Worm (Caenorhabditis elegans) whole organism, young adult: ENCODE measurements around the gene cTel54X.2.

ENCODE experiments used
- D2030.7 ChIP-seq: fragments of 200-800 bp; sonication (Bioruptor generic); IDR thresholded peaks from 2 replicates; pipeline ENCODE4 v1.3.6; 2022; ENCODE audit warnings: missing genetic modification reagents, missing genetic modification characterization, missing compliant biosample characterization
- F37B4.10 ChIP-seq: fragments of 200-800 bp; sonication (Bioruptor generic); IDR thresholded peaks from 2 replicates; pipeline ENCODE4 v1.3.6; 2022; ENCODE audit warnings: missing genetic modification characterization, missing compliant biosample characterization
- K11D2.4 ChIP-seq: fragments of 200-800 bp; sonication (Bioruptor generic); IDR thresholded peaks from 2 replicates; pipeline ENCODE4 v1.3.6; 2022; ENCODE audit warnings: missing genetic modification reagents, missing genetic modification characterization, missing compliant biosample characterization
- K12H6.12 ChIP-seq: fragments of 200-800 bp; sonication (Bioruptor generic); optimal IDR thresholded peaks from 2 replicates; lab custom pipeline; 2018; ENCODE audit warnings: mild to moderate bottlenecking, missing genetic modification characterization, missing compliant biosample characterization
- atf-7 ChIP-seq: sonication (generic microtip); optimal IDR thresholded peaks from 2 replicates; lab custom pipeline; 2017; ENCODE audit warnings: mild to moderate bottlenecking, missing genetic modification characterization, missing compliant biosample characterization
- cebp-1 ChIP-seq, 2 experiments: fragments of 200-800 bp in 1 of 2; sonication (Bioruptor generic) in 1 of 2; sonication (generic microtip) in 1 of 2; IDR thresholded peaks in 1 of 2; optimal IDR thresholded peaks in 1 of 2; 2 replicates each; pipeline versions ENCODE4 v1.3.6 to Lab custom; 2017 to 2022; ENCODE audit warnings: missing compliant biosample characterization in 2 of 2, missing genetic modification characterization in 2 of 2, mild to moderate bottlenecking in 1 of 2, missing genetic modification reagents in 1 of 2, moderate library complexity in 1 of 2
- ceh-100 ChIP-seq: fragments of 200-800 bp; sonication (Bioruptor generic); IDR thresholded peaks from 2 replicates; pipeline ENCODE4 v1.3.6; 2022; ENCODE audit warnings: missing genetic modification reagents, missing genetic modification characterization, missing compliant biosample characterization
- ceh-27 ChIP-seq: fragments of 200-800 bp; sonication (Bioruptor generic); optimal IDR thresholded peaks from 2 replicates; lab custom pipeline; 2018; ENCODE audit warnings: mild to moderate bottlenecking, missing genetic modification characterization, moderate library complexity, missing compliant biosample characterization
- dpff-1 ChIP-seq: sonication (generic microtip); optimal IDR thresholded peaks from 2 replicates; lab custom pipeline; 2017; ENCODE audit warnings: mild to moderate bottlenecking, missing genetic modification characterization, missing compliant biosample characterization
- efl-1 ChIP-seq: fragments of 150-350 bp; optimal IDR thresholded peaks from 2 replicates; lab custom pipeline; 2014; ENCODE audit warnings: missing biosample characterization, missing genetic modification reagents, missing genetic modification characterization
- egl-18 ChIP-seq: fragments of 200-800 bp; sonication (Bioruptor generic); IDR thresholded peaks from 2 replicates; pipeline ENCODE4 v1.3.6; 2022; ENCODE audit warnings: missing genetic modification reagents, missing genetic modification characterization, missing compliant biosample characterization
- egrh-3 ChIP-seq: fragments of 200-800 bp; sonication (Bioruptor generic); IDR thresholded peaks from 2 replicates; pipeline ENCODE4 v1.3.6; 2022; ENCODE audit warnings: missing genetic modification reagents, missing genetic modification characterization, missing compliant biosample characterization
- gei-17 ChIP-seq: fragments of 200-800 bp; sonication (Bioruptor generic); optimal IDR thresholded peaks from 2 replicates; lab custom pipeline; 2018; ENCODE audit warnings: mild to moderate bottlenecking, missing genetic modification characterization, missing compliant biosample characterization
- hrde-1 ChIP-seq: sonication (generic microtip); optimal IDR thresholded peaks from 2 replicates; lab custom pipeline; 2016; ENCODE audit warnings: missing genetic modification characterization, mild to moderate bottlenecking, missing compliant biosample characterization, moderate library complexity, missing genotype, missing genetic modification reagents, borderline replicate concordance
- lin-26 ChIP-seq: fragments of 200-800 bp; sonication (Bioruptor generic); IDR thresholded peaks from 2 replicates; pipeline ENCODE4 v1.3.6; 2022; ENCODE audit warnings: missing genetic modification reagents, missing genetic modification characterization, missing compliant biosample characterization
- madf-10 ChIP-seq: sonication (generic microtip); optimal IDR thresholded peaks from 2 replicates; lab custom pipeline; 2016; ENCODE audit warnings: mild to moderate bottlenecking, missing genetic modification characterization, missing compliant biosample characterization
- mcd-1 ChIP-seq: fragments of 200-800 bp; sonication (Bioruptor generic); IDR thresholded peaks from 2 replicates; pipeline ENCODE4 v1.3.6; 2022; ENCODE audit warnings: missing genetic modification reagents, missing genetic modification characterization, missing compliant biosample characterization
- nhr-179 ChIP-seq: sonication (generic microtip); optimal IDR thresholded peaks from 2 replicates; lab custom pipeline; 2016; ENCODE audit warnings: mild to moderate bottlenecking, missing genetic modification characterization, missing compliant biosample characterization
- nhr-80 ChIP-seq: sonication (generic microtip); optimal IDR thresholded peaks from 2 replicates; lab custom pipeline; 2016; ENCODE audit warnings: missing genetic modification characterization, missing compliant biosample characterization
- pbrm-1 ChIP-seq: fragments of 200-800 bp; sonication (Bioruptor generic); IDR thresholded peaks from 2 replicates; pipeline ENCODE4 v1.3.6; 2022; ENCODE audit warnings: missing genetic modification reagents, missing genetic modification characterization, missing compliant biosample characterization
- pha-4 ChIP-seq: fragments of 150-350 bp; sonication (generic microtip); optimal IDR thresholded peaks from 2 replicates; lab custom pipeline; 2014; ENCODE audit warnings: missing biosample characterization, missing genetic modification reagents, missing genetic modification characterization
- rpc-1 ChIP-seq, 2 experiments: fragments of 150-350 bp in 1 of 2; sonication (generic microtip) in 1 of 2; optimal IDR thresholded peaks; 2 replicates each; lab custom pipeline; 2014 to 2018; ENCODE audit warnings: missing biosample characterization in 1 of 2, missing genetic modification characterization in 1 of 2, missing genetic modification reagents in 1 of 2, missing genotype in 1 of 2
- snpc-1.1 ChIP-seq: sonication (generic microtip); optimal IDR thresholded peaks from 2 replicates; lab custom pipeline; 2017; ENCODE audit warnings: missing genetic modification characterization, mild to moderate bottlenecking, missing compliant biosample characterization, antibody characterized with exemption, moderate library complexity, missing genotype, missing genetic modification reagents; ENCODE audit not compliant: insufficient read depth
- tbp1 ChIP-seq: fragments of 200-800 bp; sonication (Bioruptor generic); optimal IDR thresholded peaks from 2 replicates; lab custom pipeline; 2018; ENCODE audit warnings: mild to moderate bottlenecking, missing genetic modification characterization, missing compliant biosample characterization
- unc-62 ChIP-seq: fragments of 150-350 bp; optimal IDR thresholded peaks from 2 replicates; lab custom pipeline; 2014; ENCODE audit warnings: missing biosample characterization, missing genetic modification reagents, missing genetic modification characterization
- zfh-2 ChIP-seq: fragments of 200-800 bp; sonication (Bioruptor generic); conservative IDR thresholded peaks from 2 replicates; pipeline ENCODE4 v1.3.6; 2022; ENCODE audit warnings: missing genetic modification reagents, missing genetic modification characterization, missing compliant biosample characterization
- ztf-25 ChIP-seq: fragments of 200-800 bp; sonication (Bioruptor generic); IDR thresholded peaks from 2 replicates; pipeline ENCODE4 v1.3.6; 2022; ENCODE audit warnings: missing genetic modification reagents, missing genetic modification characterization, missing compliant biosample characterization
- ztf-6 ChIP-seq: fragments of 200-800 bp; sonication (Bioruptor generic); IDR thresholded peaks from 2 replicates; pipeline ENCODE4 v1.3.6; 2022; ENCODE audit warnings: missing genetic modification reagents, missing genetic modification characterization, missing compliant biosample characterization

The cTel54X.2 gene

DNA sequence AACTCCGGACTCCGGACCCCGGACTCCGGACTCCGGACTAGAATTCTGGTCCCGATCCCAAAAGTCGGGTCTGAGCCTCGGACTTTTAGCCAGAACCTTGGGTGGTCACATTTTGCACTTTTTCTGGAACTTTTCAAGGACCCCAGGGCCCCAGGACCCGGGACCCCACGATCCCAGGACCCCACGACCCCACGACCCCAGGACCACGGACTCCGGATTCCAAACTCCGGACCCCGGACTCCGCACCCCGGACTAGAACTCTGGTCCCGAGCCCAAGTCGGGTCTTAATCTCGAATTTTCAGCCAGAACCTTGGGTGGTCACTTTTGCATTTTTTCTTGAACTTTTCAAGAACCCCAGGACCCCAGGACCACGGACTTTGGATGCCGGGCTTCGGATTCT is 39.6 kb downstream of the cTel54X.2 start (continued):
- TF ChIP-seq egl-18 (GFP tag; lab: Robert Waterston, UW) (no peak), hrde-1 (no peak), dpff-1 (tag; lab: Kevin White, UChicago) (no peak), snpc-1.1 (tag; lab: Kevin White, UChicago) (no peak), unc-62 (no peak), F37B4.10 (GFP tag; lab: Robert Waterston, UW) (0 out of 2 replicates have a peak, but pooled peaks have one; percentile 89), ceh-27 (GFP tag; lab: Kevin White, UChicago) (no peak), cebp-1 (GFP tag; IDR thresholded peaks at IDR 0.05; lab: Robert Waterston, UW) (no peak), cebp-1 (tag; optimal IDR thresholded peaks at IDR 0.05; lab: Kevin White, UChicago) (no peak), atf-7 (tag; lab: Kevin White, UChicago) (no peak)
- TF ChIP-seq, all 124 proteins: peak for 3

DNA sequence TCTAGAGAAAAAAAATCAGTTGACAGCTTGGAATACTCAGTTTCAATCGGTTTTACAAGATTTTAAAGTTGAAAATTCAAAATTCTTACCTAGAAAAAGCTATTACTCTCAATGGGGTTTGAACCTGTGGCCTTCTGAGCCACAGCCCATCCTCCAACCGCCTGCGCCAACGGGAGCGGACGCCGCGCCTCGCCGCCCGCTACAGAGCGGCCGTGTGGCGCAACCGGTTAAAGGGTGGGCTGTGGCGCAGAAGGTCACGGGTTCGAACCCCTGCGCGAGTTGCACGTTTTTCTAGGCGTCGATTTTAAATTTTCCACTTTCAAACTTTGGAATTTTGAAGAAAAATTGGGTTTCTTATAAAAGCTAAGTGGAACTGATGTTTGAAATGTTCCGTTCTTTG is 45.3 kb downstream of the cTel54X.2 start:
- TF ChIP-seq F37B4.10 (GFP tag; lab: Robert Waterston, UW): 0 out of 2 replicates have a peak, but pooled peaks have one; percentile 12
- 0 out of 2 replicates have a peak, but pooled peaks have one; percentile 20 for TF ChIP-seq D2030.7 (GFP tag; lab: Robert Waterston, UW)
- TF ChIP-seq zfh-2 (GFP tag; lab: Robert Waterston, UW): peak; percentile 91
- no peak for TF ChIP-seq madf-10 (tag; lab: Kevin White, UChicago)
- 0 out of 2 replicates have a peak, but pooled peaks have one; percentile 64 for TF ChIP-seq ztf-25 (GFP tag; lab: Robert Waterston, UW)
- no peak for TF ChIP-seq nhr-80 (tag; lab: Kevin White, UChicago)
- no peak for TF ChIP-seq ceh-100 (GFP tag; lab: Robert Waterston, UW)
- TF ChIP-seq egrh-3 (GFP tag; lab: Robert Waterston, UW): peak; percentile 89
- 0 out of 2 replicates have a peak, but pooled peaks have one; percentile 16 for TF ChIP-seq mcd-1 (GFP tag; lab: Robert Waterston, UW)
- no peak for TF ChIP-seq pha-4

DNA sequence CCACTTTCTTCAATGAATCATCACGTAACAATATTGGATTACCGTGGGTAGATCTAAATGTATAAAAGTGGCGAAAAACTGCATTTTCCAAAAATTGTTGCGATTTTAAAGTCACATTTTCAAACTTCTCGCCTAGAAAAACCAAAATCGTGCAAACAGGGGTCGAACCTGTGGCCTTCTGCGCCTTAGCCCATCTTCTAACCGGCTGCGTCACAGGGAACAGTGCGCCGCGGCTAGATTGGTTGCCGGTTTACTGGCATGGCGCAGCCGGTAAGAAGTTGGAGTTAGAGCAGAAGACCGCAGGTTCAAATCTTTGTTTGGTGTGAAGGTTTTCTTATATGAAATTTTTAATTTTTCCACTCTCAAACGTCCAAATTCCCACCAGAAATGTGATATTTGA is 46.0 kb downstream of the cTel54X.2 start:
- TF ChIP-seq gei-17 (GFP tag; lab: Kevin White, UChicago) (no peak), rpc-1 (optimal IDR thresholded peaks at IDR 0.05; lab: Kevin White, UChicago) (no peak), rpc-1 (tag; optimal IDR thresholded peaks at IDR 0.05; lab: Kevin White, UChicago) (peak; percentile 30), tbp1 (GFP tag; lab: Kevin White, UChicago) (peak; percentile 64), ztf-6 (no peak)

DNA sequence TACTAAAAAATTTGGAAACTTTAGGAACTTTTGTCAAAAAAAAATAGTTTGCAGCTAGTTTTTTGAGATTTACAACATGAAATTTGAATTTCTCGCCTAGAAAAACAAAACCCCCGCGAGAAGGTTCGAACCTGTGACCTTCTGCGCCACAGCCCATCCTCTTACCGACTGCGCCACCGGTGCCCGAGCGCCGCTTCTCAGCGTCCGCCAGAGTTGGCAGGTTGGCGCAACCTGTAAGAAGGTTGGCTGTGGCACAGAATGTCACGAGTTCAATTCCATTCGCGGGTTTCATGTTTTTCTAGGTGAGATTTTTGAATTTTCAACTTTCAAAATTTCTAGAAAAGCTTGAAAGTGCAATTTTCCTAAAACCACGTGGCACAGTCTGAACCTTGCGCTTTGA is 47.3 kb downstream of the cTel54X.2 start:
- TF ChIP-seq efl-1 (GFP tag; lab: Kevin White, UChicago) (no peak), tbp1 (GFP tag; lab: Kevin White, UChicago) (no peak), K11D2.4 (GFP tag; lab: Robert Waterston, UW) (no peak), K12H6.12 (no peak), lin-26 (no peak), zfh-2 (GFP tag; lab: Robert Waterston, UW) (peak; percentile 65), egrh-3 (GFP tag; lab: Robert Waterston, UW) (peak; percentile 45; the same call in 1 of the 2 replicates)

DNA sequence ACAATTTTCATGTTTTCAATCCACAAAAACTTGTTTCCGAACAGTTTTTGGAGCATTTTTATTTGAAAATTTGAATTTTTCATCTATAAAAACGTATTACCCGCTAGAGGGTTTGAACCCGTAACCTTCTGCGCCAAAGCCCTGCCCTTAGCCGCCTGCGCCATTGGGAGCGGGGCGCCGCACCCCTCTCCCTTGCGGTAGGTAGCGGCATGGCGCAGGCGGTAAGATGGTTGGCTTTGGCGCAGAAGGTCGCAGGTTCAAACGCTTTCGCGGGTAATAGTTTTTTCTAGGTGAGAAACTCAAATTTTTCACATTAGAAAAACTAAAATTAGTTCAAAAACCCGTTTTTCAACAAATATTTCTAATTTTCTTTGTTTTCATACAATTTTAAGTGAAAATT is 48.5 kb downstream of the cTel54X.2 start:
- no peak for TF ChIP-seq nhr-179 (tag; lab: Kevin White, UChicago)
- TF ChIP-seq zfh-2 (GFP tag; lab: Robert Waterston, UW): peak; percentile 73
- peak; percentile 29; the same call in 1 of the 2 replicates for TF ChIP-seq egrh-3 (GFP tag; lab: Robert Waterston, UW)
- 0 out of 2 replicates have a peak, but pooled peaks have one; percentile 35 for TF ChIP-seq D2030.7 (GFP tag; lab: Robert Waterston, UW)
- TF ChIP-seq mcd-1 (GFP tag; lab: Robert Waterston, UW): no peak
- 0 out of 2 replicates have a peak, but pooled peaks have one; percentile 8 for TF ChIP-seq pbrm-1 (GFP tag; lab: Robert Waterston, UW)
